Fruit fly (Drosophila melanogaster) whole organism, embryonic: ENCODE results near the gene P5CDh1.

Experiments
- Atf3 ChIP-seq: fragments of 200-800 bp; sonication (Bioruptor generic); optimal IDR thresholded peaks from 3 replicates; lab custom pipeline; 2016; ENCODE audit warnings: missing biosample characterization, missing genetic modification characterization
- C15 ChIP-seq: fragments of 200-800 bp; sonication (Bioruptor generic); IDR thresholded peaks from 3 replicates; pipeline ENCODE4 v1.3.6; 2022; ENCODE audit warnings: missing biosample characterization, missing genetic modification characterization
- CG10274 ChIP-seq: fragments of 200-800 bp; sonication (Bioruptor generic); optimal IDR thresholded peaks from 3 replicates; lab custom pipeline; 2017; ENCODE audit warnings: missing biosample characterization, mild to moderate bottlenecking, missing genetic modification characterization
- CG10366 ChIP-seq: fragments of 200-800 bp; sonication (Bioruptor generic); IDR thresholded peaks from 2 replicates; pipeline ENCODE4 v1.3.6; 2022; ENCODE audit warnings: missing biosample characterization, missing genetic modification characterization
- CG11696 ChIP-seq: fragments of 200-800 bp; sonication (Bioruptor generic); IDR thresholded peaks from 2 replicates; pipeline ENCODE4 v1.3.6; 2022; ENCODE audit warnings: missing biosample characterization, missing genetic modification characterization
- CG12155 ChIP-seq: fragments of 200-800 bp; sonication (Bioruptor generic); optimal IDR thresholded peaks from 3 replicates; lab custom pipeline; 2016; ENCODE audit warnings: missing biosample characterization, missing genetic modification characterization
- CG13775 ChIP-seq: fragments of 200-800 bp; sonication (Bioruptor generic); optimal IDR thresholded peaks from 3 replicates; lab custom pipeline; 2017; ENCODE audit warnings: missing biosample characterization, mild to moderate bottlenecking, missing genetic modification characterization
- CG14050 ChIP-seq: fragments of 200-800 bp; sonication (Bioruptor generic); IDR thresholded peaks from 3 replicates; pipeline ENCODE4 v1.3.6; 2022; ENCODE audit warnings: missing biosample characterization, missing genetic modification characterization
- CG16779 ChIP-seq: fragments of 200-800 bp; sonication (Bioruptor generic); IDR thresholded peaks from 2 replicates; pipeline ENCODE4 v1.3.6; 2022; ENCODE audit warnings: missing biosample characterization, missing genetic modification characterization
- CG17328 ChIP-seq: fragments of 200-800 bp; sonication (Bioruptor generic); IDR thresholded peaks from 2 replicates; pipeline ENCODE4 v1.3.6; 2022; ENCODE audit warnings: missing biosample characterization, missing genetic modification characterization
- CG1832 ChIP-seq: fragments of 200-800 bp; sonication (Bioruptor generic); optimal IDR thresholded peaks from 2 replicates; lab custom pipeline; 2017; ENCODE audit warnings: missing biosample characterization, mild to moderate bottlenecking, missing genetic modification characterization, inconsistent platforms
- CG2202 ChIP-seq: fragments of 200-800 bp; sonication (Bioruptor generic); optimal IDR thresholded peaks from 2 replicates; lab custom pipeline; 2018; ENCODE audit warnings: missing biosample characterization, mild to moderate bottlenecking, missing genetic modification characterization
- CG2875 ChIP-seq: fragments of 200-800 bp; sonication (Bioruptor generic); optimal IDR thresholded peaks from 2 replicates; lab custom pipeline; 2017; ENCODE audit warnings: missing biosample characterization, mild to moderate bottlenecking, missing genetic modification characterization, missing genetic modification reagents
- CG31224 ChIP-seq: fragments of 200-800 bp; sonication (Bioruptor generic); IDR thresholded peaks from 2 replicates; pipeline ENCODE4 v1.3.6; 2022; ENCODE audit warnings: missing biosample characterization, missing genetic modification characterization
- CG3163 ChIP-seq: fragments of 200-800 bp; sonication (Bioruptor generic); optimal IDR thresholded peaks from 3 replicates; lab custom pipeline; 2016; ENCODE audit warnings: missing biosample characterization, missing genetic modification characterization
- CG3995 ChIP-seq: fragments of 200-800 bp; sonication (Bioruptor generic); optimal IDR thresholded peaks from 3 replicates; lab custom pipeline; 2016; ENCODE audit warnings: missing biosample characterization, missing genetic modification characterization
- CG4360 ChIP-seq: fragments of 200-800 bp; sonication (Bioruptor generic); IDR thresholded peaks from 2 replicates; pipeline ENCODE4 v1.3.6; 2022; ENCODE audit warnings: missing biosample characterization, missing genetic modification characterization
- CG7556 ChIP-seq: fragments of 200-800 bp; sonication (Bioruptor generic); optimal IDR thresholded peaks from 2 replicates; lab custom pipeline; 2017; ENCODE audit warnings: missing biosample characterization, mild to moderate bottlenecking, missing genetic modification characterization
- CG9609 ChIP-seq: fragments of 200-800 bp; sonication (Bioruptor generic); optimal IDR thresholded peaks from 3 replicates; lab custom pipeline; 2016; ENCODE audit warnings: missing biosample characterization, missing genetic modification characterization
- CrebB ChIP-seq: fragments of 200-800 bp; sonication (Bioruptor generic); optimal IDR thresholded peaks from 3 replicates; lab custom pipeline; 2018; ENCODE audit warnings: missing biosample characterization, mild to moderate bottlenecking, missing genetic modification characterization
- D ChIP-seq, 2 experiments: fragments of 200-800 bp in 1 of 2; fragments of >200 bp in 1 of 2; sonication (Bioruptor generic) in 1 of 2; optimal IDR thresholded peaks; 2 replicates in 1 of 2; 3 replicates in 1 of 2; lab custom pipeline; 2017; ENCODE audit warnings: mild to moderate bottlenecking in 1 of 2, missing biosample characterization in 1 of 2, missing genetic modification characterization in 1 of 2, missing genetic modification reagents in 1 of 2
- Gug ChIP-seq: fragments of 200-800 bp; sonication (Bioruptor generic); IDR thresholded peaks from 4 replicates; pipeline ENCODE4 v1.3.6; 2022; ENCODE audit warnings: missing biosample characterization, missing genetic modification characterization
- Mrtf ChIP-seq: fragments of 200-800 bp; sonication (Bioruptor generic); IDR thresholded peaks from 3 replicates; pipeline ENCODE4 v1.3.6; 2022; ENCODE audit warnings: missing biosample characterization, missing genetic modification characterization
- Myb ChIP-seq: fragments of 200-800 bp; sonication (Bioruptor generic); optimal IDR thresholded peaks from 2 replicates; lab custom pipeline; 2016; ENCODE audit warnings: missing biosample characterization, missing genetic modification characterization
- Sox102F ChIP-seq: fragments of 200-800 bp; sonication (Bioruptor generic); optimal IDR thresholded peaks from 2 replicates; lab custom pipeline; 2018; ENCODE audit warnings: missing biosample characterization, mild to moderate bottlenecking, missing genetic modification characterization, moderate library complexity
- abd-A ChIP-seq: fragments of 200-800 bp; sonication (Bioruptor generic); optimal IDR thresholded peaks from 3 replicates; lab custom pipeline; 2019; ENCODE audit warnings: missing biosample characterization, mild to moderate bottlenecking, missing genetic modification characterization, moderate library complexity
- ac ChIP-seq: fragments of 200-800 bp; sonication (Bioruptor generic); optimal IDR thresholded peaks from 3 replicates; lab custom pipeline; 2017; ENCODE audit warnings: missing biosample characterization, mild to moderate bottlenecking, missing genetic modification characterization
- ara ChIP-seq: fragments of 200-800 bp; sonication (Bioruptor generic); IDR thresholded peaks from 2 replicates; pipeline ENCODE4 v1.3.6; 2022; ENCODE audit warnings: missing biosample characterization, missing genetic modification characterization
- ato ChIP-seq: fragments of 200-800 bp; sonication (Bioruptor generic); IDR thresholded peaks from 2 replicates; pipeline ENCODE4 v1.3.6; 2022; ENCODE audit warnings: missing biosample characterization, missing genetic modification characterization; ENCODE audit not compliant: partially characterized antibody
- bowl ChIP-seq: fragments of 200-800 bp; sonication (Bioruptor generic); IDR thresholded peaks from 2 replicates; pipeline ENCODE4 v1.3.6; 2022; ENCODE audit warnings: missing biosample characterization, missing genetic modification characterization
- cato ChIP-seq: fragments of 200-800 bp; sonication (Bioruptor generic); optimal IDR thresholded peaks from 2 replicates; lab custom pipeline; 2016; ENCODE audit warnings: missing biosample characterization, missing genetic modification characterization, borderline replicate concordance
- cg ChIP-seq: fragments of 200-800 bp; sonication (Bioruptor generic); optimal IDR thresholded peaks from 3 replicates; lab custom pipeline; 2019; ENCODE audit warnings: missing biosample characterization, mild to moderate bottlenecking, missing genetic modification characterization, moderate library complexity
- chinmo ChIP-seq: fragments of 200-800 bp; sonication (Bioruptor generic); IDR thresholded peaks from 4 replicates; pipeline ENCODE4 v1.3.6; 2022; ENCODE audit warnings: missing biosample characterization, missing genetic modification characterization; ENCODE audit not compliant: partially characterized antibody
- chn ChIP-seq: fragments of 200-800 bp; sonication (Bioruptor generic); optimal IDR thresholded peaks from 2 replicates; lab custom pipeline; 2016; ENCODE audit warnings: missing biosample characterization, missing genetic modification characterization
- ci ChIP-seq: fragments of 200-800 bp; sonication (Bioruptor generic); IDR thresholded peaks from 3 replicates; pipeline ENCODE4 v1.3.6; 2022; ENCODE audit warnings: missing biosample characterization, missing genetic modification characterization
- da ChIP-seq: fragments of 200-800 bp; sonication (Bioruptor generic); optimal IDR thresholded peaks from 2 replicates; lab custom pipeline; 2016; ENCODE audit warnings: missing biosample characterization, missing genetic modification characterization
- disco-r ChIP-seq: fragments of 200-800 bp; sonication (Bioruptor generic); optimal IDR thresholded peaks from 2 replicates; lab custom pipeline; 2016; ENCODE audit warnings: missing biosample characterization, missing genetic modification characterization
- emc ChIP-seq: fragments of 200-800 bp; sonication (Bioruptor generic); optimal IDR thresholded peaks from 2 replicates; lab custom pipeline; 2016; ENCODE audit warnings: missing biosample characterization, missing genetic modification characterization
- fd3F ChIP-seq: fragments of 200-800 bp; sonication (Bioruptor generic); optimal IDR thresholded peaks from 2 replicates; lab custom pipeline; 2018; ENCODE audit warnings: missing biosample characterization, mild to moderate bottlenecking, missing genetic modification characterization, moderate library complexity
- fu2 ChIP-seq: fragments of 200-800 bp; sonication (Bioruptor generic); optimal IDR thresholded peaks from 2 replicates; lab custom pipeline; 2016; ENCODE audit warnings: missing biosample characterization, missing genetic modification characterization
- jigr1 ChIP-seq: fragments of 200-800 bp; sonication (Bioruptor generic); IDR thresholded peaks from 3 replicates; pipeline ENCODE4 v1.3.6; 2022; ENCODE audit warnings: missing biosample characterization, missing genetic modification characterization
- jumu ChIP-seq: fragments of 200-800 bp; sonication (Bioruptor generic); optimal IDR thresholded peaks from 3 replicates; lab custom pipeline; 2016; ENCODE audit warnings: missing biosample characterization, missing genetic modification characterization
- mirr ChIP-seq: fragments of 200-800 bp; sonication (Bioruptor generic); optimal IDR thresholded peaks from 3 replicates; lab custom pipeline; 2018; ENCODE audit warnings: missing biosample characterization, mild to moderate bottlenecking, missing genetic modification characterization
- nom ChIP-seq: fragments of 200-800 bp; sonication (Bioruptor generic); optimal IDR thresholded peaks from 2 replicates; lab custom pipeline; 2017; ENCODE audit warnings: missing biosample characterization, missing genetic modification characterization, mild to moderate bottlenecking, moderate library complexity, missing genetic modification reagents
- pho ChIP-seq: fragments of 200-800 bp; sonication (Bioruptor generic); optimal IDR thresholded peaks from 2 replicates; lab custom pipeline; 2016; ENCODE audit warnings: missing biosample characterization, missing genetic modification characterization
- row ChIP-seq: fragments of 200-800 bp; sonication (Bioruptor generic); IDR thresholded peaks from 3 replicates; pipeline ENCODE4 v1.3.6; 2022; ENCODE audit warnings: missing biosample characterization, missing genetic modification characterization
- tgo ChIP-seq: fragments of 200-800 bp; sonication (Bioruptor generic); IDR thresholded peaks from 3 replicates; pipeline ENCODE4 v1.3.6; 2022; ENCODE audit warnings: missing biosample characterization, missing genetic modification characterization
- trh ChIP-seq: fragments of 200-800 bp; sonication (Bioruptor generic); optimal IDR thresholded peaks from 2 replicates; lab custom pipeline; 2016; ENCODE audit warnings: missing biosample characterization, missing genetic modification characterization
- unc-4 ChIP-seq: fragments of 200-800 bp; sonication (Bioruptor generic); IDR thresholded peaks from 2 replicates; pipeline ENCODE4 v1.3.6; 2022; ENCODE audit warnings: missing biosample characterization, missing genetic modification characterization; ENCODE audit not compliant: partially characterized antibody
- vnd ChIP-seq: fragments of 200-800 bp; sonication (Bioruptor generic); IDR thresholded peaks from 3 replicates; pipeline ENCODE4 v1.3.6; 2022; ENCODE audit warnings: missing biosample characterization, missing genetic modification characterization; ENCODE audit not compliant: partially characterized antibody

P5CDh1 gene

DNA sequence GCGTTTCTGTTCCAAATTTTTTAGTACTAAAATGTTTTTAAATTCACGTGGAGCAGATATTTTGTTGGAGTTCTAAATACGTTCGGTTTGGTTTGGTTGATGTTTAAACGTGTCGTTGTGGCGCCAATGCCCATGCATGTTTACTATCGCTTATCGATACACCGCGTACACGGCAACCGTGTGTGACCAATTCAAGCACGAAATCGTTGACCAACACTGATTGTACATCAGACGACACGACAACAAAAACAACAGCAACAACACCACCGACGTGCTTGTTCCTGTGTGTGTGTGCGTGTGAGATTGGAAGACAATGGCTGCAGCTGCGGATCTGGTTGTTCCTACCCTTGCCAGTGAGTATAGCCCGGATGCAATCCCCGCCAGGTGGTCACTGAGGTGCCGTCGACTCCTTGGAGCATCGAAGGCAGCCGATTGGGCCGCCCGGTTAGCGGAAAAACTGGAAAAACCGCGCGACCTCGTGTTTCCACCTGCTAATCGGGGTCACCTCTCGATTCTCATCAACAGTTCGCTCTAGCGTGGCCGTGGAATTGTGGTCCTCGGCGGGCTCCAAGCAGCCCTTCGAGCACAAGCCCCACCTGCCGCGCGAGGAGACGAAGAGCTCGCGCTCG lies 16.3 kb downstream of the P5CDh1 start, which contains the start of gene eIF2A (continued):
- TF ChIP-seq CG13775 (GFP tag; lab: Kevin White, UChicago) (peak; percentile 27), CG2202 (peak; percentile 46), row (GFP tag; lab: Robert Waterston, UW) (peak; percentile 48; the same call in 2 of the 3 replicates), mirr (GFP tag; lab: Kevin White, UChicago) (peak; percentile 89), CG17328 (GFP tag; lab: Robert Waterston, UW) (peak; percentile 58), pho (GFP tag; lab: Kevin White, UChicago) (peak; percentile 65), emc (GFP tag; lab: Kevin White, UChicago) (no peak), vnd (GFP tag; lab: Robert Waterston, UW) (peak; percentile 74), jigr1 (GFP tag; lab: Robert Waterston, UW) (no peak), CG2875 (GFP tag; lab: Kevin White, UChicago) (no peak), CG10366 (GFP tag; lab: Robert Waterston, UW) (peak; percentile 28; the same call in 1 of the 2 replicates), CG1832 (GFP tag; lab: Kevin White, UChicago) (no peak), CG4360 (GFP tag; lab: Robert Waterston, UW) (peak; percentile 97), ara (GFP tag; lab: Robert Waterston, UW) (peak; percentile 13; the same call in 1 of the 2 replicates), ac (GFP tag; lab: Kevin White, UChicago) (peak; percentile 15), CG7556 (peak; percentile 15), CG3995 (GFP tag; lab: Kevin White, UChicago) (peak; percentile 11), Myb (GFP tag; lab: Kevin White, UChicago) (peak; percentile 85), fd3F (GFP tag; lab: Kevin White, UChicago) (peak; percentile 0), Gug (GFP tag; lab: Robert Waterston, UW) (no peak; the same call in 3 of the 4 replicates), ato (peak; percentile 77), Mrtf (GFP tag; lab: Robert Waterston, UW) (no peak), C15 (GFP tag; lab: Robert Waterston, UW) (no peak), disco-r (peak; percentile 49), bowl (GFP tag; lab: Robert Waterston, UW) (no peak), CrebB (tag; lab: Kevin White, UChicago) (peak; percentile 83), tgo (no peak), nom (GFP tag; lab: Kevin White, UChicago) (peak; percentile 74), fu2 (GFP tag; lab: Kevin White, UChicago) (peak; percentile 79), chinmo (peak; percentile 84; the same call in 3 of the 4 replicates), abd-A (tag; lab: Kevin White, UChicago) (no peak), CG31224 (GFP tag; lab: Robert Waterston, UW) (peak; percentile 49; the same call in 1 of the 2 replicates), jumu (GFP tag; lab: Kevin White, UChicago) (peak; percentile 66), chn (peak; percentile 54), CG11696 (GFP tag; lab: Robert Waterston, UW) (no peak), cato (GFP tag; lab: Kevin White, UChicago) (no peak), CG16779 (peak; percentile 60; the same call in 1 of the 2 replicates), cg (GFP tag; lab: Kevin White, UChicago) (peak; percentile 94), unc-4 (peak; percentile 73), Sox102F (GFP tag; lab: Kevin White, UChicago) (no peak), trh (GFP tag; lab: Kevin White, UChicago) (no peak), CG14050 (no peak), CG9609 (GFP tag; lab: Kevin White, UChicago) (peak; percentile 63), CG3163 (GFP tag; lab: Kevin White, UChicago) (peak; percentile 65), CG10274 (no peak), Atf3 (GFP tag; lab: Kevin White, UChicago) (no peak), D (optimal IDR thresholded peaks at IDR 0.05; lab: Kevin White, UChicago) (peak; percentile 67), D (GFP tag; optimal IDR thresholded peaks at IDR 0.05; lab: Kevin White, UChicago) (peak; percentile 35), ci (GFP tag; lab: Robert Waterston, UW) (peak; percentile 84), CG12155 (GFP tag; lab: Kevin White, UChicago) (peak; percentile 56), da (GFP tag; lab: Kevin White, UChicago) (no peak)
